Fruit fly (Drosophila melanogaster) whole organism, embryonic: ENCODE data around the gene CG13659.

Experiments
- CG10274 ChIP-seq: fragments of 200-800 bp; sonication (Bioruptor generic); optimal IDR thresholded peaks from 3 replicates; lab custom pipeline; 2017; ENCODE audit warnings: missing biosample characterization, mild to moderate bottlenecking, missing genetic modification characterization
- CG11398 ChIP-seq: fragments of 200-800 bp; sonication (Bioruptor generic); optimal IDR thresholded peaks from 2 replicates; lab custom pipeline; 2016; ENCODE audit warnings: missing biosample characterization, missing genetic modification characterization
- CG14441 ChIP-seq: fragments of 200-800 bp; sonication (Bioruptor generic); IDR thresholded peaks from 2 replicates; pipeline ENCODE4 v1.3.6; 2022; ENCODE audit warnings: missing biosample characterization, missing genetic modification characterization
- CG15514 ChIP-seq: fragments of 200-800 bp; sonication (Bioruptor generic); optimal IDR thresholded peaks from 3 replicates; lab custom pipeline; 2017; ENCODE audit warnings: missing biosample characterization, missing genetic modification characterization, mild to moderate bottlenecking, moderate library complexity, missing genetic modification reagents
- CG1602 ChIP-seq: fragments of 200-800 bp; sonication (Bioruptor generic); optimal IDR thresholded peaks from 3 replicates; lab custom pipeline; 2016; ENCODE audit warnings: missing biosample characterization, missing genetic modification characterization
- CG1603 ChIP-seq: fragments of 200-800 bp; sonication (Bioruptor generic); optimal IDR thresholded peaks from 2 replicates; lab custom pipeline; 2019; ENCODE audit warnings: missing biosample characterization, mild to moderate bottlenecking, missing genetic modification characterization, moderate library complexity
- CG30431 ChIP-seq: fragments of 200-800 bp; sonication (Bioruptor generic); optimal IDR thresholded peaks from 2 replicates; lab custom pipeline; 2017; ENCODE audit warnings: missing biosample characterization, missing genetic modification characterization
- CG31388 ChIP-seq: fragments of 200-800 bp; sonication (Bioruptor generic); optimal IDR thresholded peaks from 2 replicates; lab custom pipeline; 2016; ENCODE audit warnings: missing biosample characterization, missing genetic modification characterization
- CG4360 ChIP-seq: fragments of 200-800 bp; sonication (Bioruptor generic); IDR thresholded peaks from 2 replicates; pipeline ENCODE4 v1.3.6; 2022; ENCODE audit warnings: missing biosample characterization, missing genetic modification characterization
- CG4404 ChIP-seq: fragments of 200-800 bp; sonication (Bioruptor generic); IDR thresholded peaks from 2 replicates; pipeline ENCODE4 v1.3.6; 2022; ENCODE audit warnings: missing biosample characterization, missing genetic modification characterization
- CG4820 ChIP-seq: fragments of 200-800 bp; sonication (Bioruptor generic); optimal IDR thresholded peaks from 3 replicates; lab custom pipeline; 2016; ENCODE audit warnings: missing biosample characterization, missing genetic modification characterization
- CG5953 ChIP-seq: fragments of 200-800 bp; sonication (Bioruptor generic); IDR thresholded peaks from 2 replicates; pipeline ENCODE4 v1.3.6; 2022; ENCODE audit warnings: missing biosample characterization, missing genetic modification characterization
- CG6813 ChIP-seq: fragments of 200-800 bp; sonication (Bioruptor generic); optimal IDR thresholded peaks from 2 replicates; lab custom pipeline; 2017; ENCODE audit warnings: missing biosample characterization, missing genetic modification characterization, mild to moderate bottlenecking, moderate library complexity, missing genetic modification reagents
- CG7963 ChIP-seq: fragments of 200-800 bp; sonication (Bioruptor generic); IDR thresholded peaks from 3 replicates; pipeline ENCODE4 v1.3.6; 2022; ENCODE audit warnings: missing biosample characterization, missing genetic modification characterization; ENCODE audit not compliant: partially characterized antibody
- CG8359 ChIP-seq: fragments of 200-800 bp; sonication (Bioruptor generic); optimal IDR thresholded peaks from 2 replicates; lab custom pipeline; 2017; ENCODE audit warnings: missing biosample characterization, mild to moderate bottlenecking, missing genetic modification characterization, borderline replicate concordance
- CG8924 ChIP-seq: fragments of 200-800 bp; optimal IDR thresholded peaks from 3 replicates; lab custom pipeline; 2019; ENCODE audit warnings: missing biosample characterization, mild to moderate bottlenecking, missing genetic modification characterization, moderate library complexity
- Deaf1 ChIP-seq: fragments of 200-800 bp; optimal IDR thresholded peaks from 3 replicates; lab custom pipeline; 2019; ENCODE audit warnings: missing biosample characterization, mild to moderate bottlenecking, missing genetic modification characterization, moderate library complexity
- Dek ChIP-seq: fragments of 200-800 bp; sonication (Bioruptor generic); optimal IDR thresholded peaks from 3 replicates; lab custom pipeline; 2019; ENCODE audit warnings: missing biosample characterization, mild to moderate bottlenecking, missing genetic modification characterization, moderate library complexity
- ERR ChIP-seq: fragments of 200-800 bp; sonication (Bioruptor generic); optimal IDR thresholded peaks from 2 replicates; lab custom pipeline; 2016; ENCODE audit warnings: missing biosample characterization, missing genetic modification characterization
- HHEX ChIP-seq: fragments of 200-800 bp; sonication (Bioruptor generic); optimal IDR thresholded peaks from 3 replicates; lab custom pipeline; 2017; ENCODE audit warnings: missing biosample characterization, mild to moderate bottlenecking, missing genetic modification characterization, missing genetic modification reagents
- Mad ChIP-seq: fragments of 200-800 bp; sonication (Bioruptor generic); optimal IDR thresholded peaks from 2 replicates; lab custom pipeline; 2016; ENCODE audit warnings: missing biosample characterization, missing genetic modification characterization
- NK7.1 ChIP-seq: fragments of 200-800 bp; sonication (Bioruptor generic); optimal IDR thresholded peaks from 3 replicates; lab custom pipeline; 2016; ENCODE audit warnings: missing biosample characterization, missing genetic modification characterization
- Oli ChIP-seq: fragments of 200-800 bp; sonication (Bioruptor generic); optimal IDR thresholded peaks from 2 replicates; lab custom pipeline; 2018; ENCODE audit warnings: missing biosample characterization, mild to moderate bottlenecking, missing genetic modification characterization, moderate library complexity
- Opbp ChIP-seq: fragments of 200-800 bp; sonication (Bioruptor generic); IDR thresholded peaks from 3 replicates; pipeline ENCODE4 v1.3.6; 2022; ENCODE audit warnings: missing biosample characterization, missing genetic modification characterization; ENCODE audit not compliant: partially characterized antibody
- Sox100B ChIP-seq: fragments of 200-800 bp; sonication (Bioruptor generic); optimal IDR thresholded peaks from 3 replicates; lab custom pipeline; 2018; ENCODE audit warnings: missing biosample characterization, mild to moderate bottlenecking, missing genetic modification characterization
- Stat92E ChIP-seq, 3 experiments: fragments of >200 bp in 2 of 3; fragments of 200-800 bp in 1 of 3; sonication (Bioruptor generic) in 1 of 3; optimal IDR thresholded peaks; 2 replicates each; lab custom pipeline; 2017 to 2019; ENCODE audit warnings: missing biosample characterization in 3 of 3, missing genetic modification characterization in 3 of 3, mild to moderate bottlenecking in 1 of 3, moderate library complexity in 1 of 3
- Usf ChIP-seq: fragments of 200-800 bp; sonication (Bioruptor generic); optimal IDR thresholded peaks from 2 replicates; lab custom pipeline; 2017; ENCODE audit warnings: missing genotype, missing biosample characterization, missing genetic modification characterization
- Xbp1 ChIP-seq: fragments of 200-800 bp; sonication (Bioruptor generic); optimal IDR thresholded peaks from 3 replicates; lab custom pipeline; 2016; ENCODE audit warnings: missing biosample characterization, mild to moderate bottlenecking, missing genetic modification characterization
- YL-1 ChIP-seq: fragments of 200-800 bp; sonication (Bioruptor generic); optimal IDR thresholded peaks from 3 replicates; lab custom pipeline; 2017; ENCODE audit warnings: missing biosample characterization, mild to moderate bottlenecking, missing genetic modification characterization
- cato ChIP-seq: fragments of 200-800 bp; sonication (Bioruptor generic); optimal IDR thresholded peaks from 2 replicates; lab custom pipeline; 2016; ENCODE audit warnings: missing biosample characterization, missing genetic modification characterization, borderline replicate concordance
- chm ChIP-seq: fragments of 200-800 bp; sonication (Bioruptor generic); IDR thresholded peaks from 2 replicates; pipeline ENCODE4 v1.3.6; 2022; ENCODE audit warnings: missing biosample characterization, missing genetic modification characterization
- crp ChIP-seq, 2 experiments: fragments of 200-800 bp; sonication (Bioruptor generic); optimal IDR thresholded peaks; 2 replicates in 1 of 2; 3 replicates in 1 of 2; lab custom pipeline; 2017; ENCODE audit warnings: missing biosample characterization in 2 of 2, missing genetic modification characterization in 2 of 2, mild to moderate bottlenecking in 1 of 2, moderate library complexity in 1 of 2
- ewg ChIP-seq: fragments of 200-800 bp; sonication (Bioruptor generic); optimal IDR thresholded peaks from 3 replicates; lab custom pipeline; 2017; ENCODE audit warnings: mild to moderate bottlenecking, missing biosample characterization, missing genetic modification reagents, missing genetic modification characterization
- grau ChIP-seq: fragments of 200-800 bp; optimal IDR thresholded peaks from 3 replicates; lab custom pipeline; 2019; ENCODE audit warnings: missing biosample characterization, mild to moderate bottlenecking, missing genetic modification characterization, moderate library complexity
- her ChIP-seq: fragments of 200-800 bp; sonication (Bioruptor generic); optimal IDR thresholded peaks from 2 replicates; lab custom pipeline; 2016; ENCODE audit warnings: missing biosample characterization, missing genetic modification characterization
- jumu ChIP-seq: fragments of 200-800 bp; sonication (Bioruptor generic); optimal IDR thresholded peaks from 3 replicates; lab custom pipeline; 2016; ENCODE audit warnings: missing biosample characterization, missing genetic modification characterization
- klu ChIP-seq: fragments of 200-800 bp; sonication (Bioruptor generic); IDR thresholded peaks from 2 replicates; pipeline ENCODE4 v1.3.6; 2022; ENCODE audit warnings: missing biosample characterization, missing genetic modification characterization
- mirr ChIP-seq: fragments of 200-800 bp; sonication (Bioruptor generic); optimal IDR thresholded peaks from 3 replicates; lab custom pipeline; 2018; ENCODE audit warnings: missing biosample characterization, mild to moderate bottlenecking, missing genetic modification characterization
- nau ChIP-seq: fragments of 200-800 bp; sonication (Bioruptor generic); optimal IDR thresholded peaks from 3 replicates; lab custom pipeline; 2017; ENCODE audit warnings: missing biosample characterization, mild to moderate bottlenecking, missing genetic modification characterization, missing genetic modification reagents
- nerfin-1 ChIP-seq: fragments of 200-800 bp; sonication (Bioruptor generic); optimal IDR thresholded peaks from 3 replicates; lab custom pipeline; 2019; ENCODE audit warnings: missing biosample characterization, mild to moderate bottlenecking, missing genetic modification characterization, moderate library complexity
- nmo ChIP-seq: fragments of 200-800 bp; sonication (Bioruptor generic); optimal IDR thresholded peaks from 2 replicates; lab custom pipeline; 2018; ENCODE audit warnings: missing biosample characterization, mild to moderate bottlenecking, missing genetic modification characterization, moderate library complexity
- pzg ChIP-seq: fragments of 200-800 bp; sonication (Bioruptor generic); optimal IDR thresholded peaks from 3 replicates; lab custom pipeline; 2018; ENCODE audit warnings: missing biosample characterization, mild to moderate bottlenecking, missing genetic modification characterization, moderate library complexity
- row ChIP-seq: fragments of 200-800 bp; sonication (Bioruptor generic); IDR thresholded peaks from 3 replicates; pipeline ENCODE4 v1.3.6; 2022; ENCODE audit warnings: missing biosample characterization, missing genetic modification characterization
- sens-2 ChIP-seq: fragments of 200-800 bp; sonication (Bioruptor generic); IDR thresholded peaks from 2 replicates; pipeline ENCODE4 v1.3.6; 2022; ENCODE audit warnings: missing biosample characterization, missing genetic modification characterization
- toy ChIP-seq: fragments of 200-800 bp; sonication (Bioruptor generic); IDR thresholded peaks from 2 replicates; pipeline ENCODE4 v1.3.6; 2022; ENCODE audit warnings: missing biosample characterization, missing genetic modification characterization
- trh ChIP-seq: fragments of 200-800 bp; sonication (Bioruptor generic); optimal IDR thresholded peaks from 2 replicates; lab custom pipeline; 2016; ENCODE audit warnings: missing biosample characterization, missing genetic modification characterization
- usp ChIP-seq: fragments of >200 bp; optimal IDR thresholded peaks from 2 replicates; lab custom pipeline; 2017; ENCODE audit warnings: missing biosample characterization, missing genetic modification characterization
- vnd ChIP-seq: fragments of 200-800 bp; sonication (Bioruptor generic); IDR thresholded peaks from 3 replicates; pipeline ENCODE4 v1.3.6; 2022; ENCODE audit warnings: missing biosample characterization, missing genetic modification characterization; ENCODE audit not compliant: partially characterized antibody
- wor ChIP-seq: fragments of 200-800 bp; sonication (Bioruptor generic); IDR thresholded peaks from 2 replicates; pipeline ENCODE4 v1.3.6; 2022; ENCODE audit warnings: missing biosample characterization, missing genetic modification characterization
- zf30C ChIP-seq: fragments of 200-800 bp; sonication (Bioruptor generic); optimal IDR thresholded peaks from 3 replicates; lab custom pipeline; 2018; ENCODE audit warnings: missing biosample characterization, mild to moderate bottlenecking, missing genetic modification characterization

The CG13659 gene

dm6 chr3R:25265589-25266201 is 35.0 kb upstream of the CG13659 start, which contains the start of the genes GlnRS and RIOK2 (continued):
- no peak for TF ChIP-seq cato (GFP tag; lab: Kevin White, UChicago)
- peak in 1 of 2 experiments; percentile 63 for TF ChIP-seq crp (GFP tag; optimal IDR thresholded peaks at IDR 0.05; lab: Kevin White, UChicago)
- peak; percentile 74 for TF ChIP-seq row (GFP tag; lab: Robert Waterston, UW)
- peak; percentile 20 for TF ChIP-seq Xbp1
- TF ChIP-seq mirr = peak; percentile 6
- TF ChIP-seq nmo (GFP tag; lab: Kevin White, UChicago) = peak; percentile 71
- TF ChIP-seq CG30431 (GFP tag; lab: Kevin White, UChicago) = no peak
- no peak for TF ChIP-seq CG10274 (GFP tag; lab: Kevin White, UChicago)
- no peak for TF ChIP-seq zf30C (GFP tag; lab: Kevin White, UChicago)
- TF ChIP-seq CG5953 (GFP tag; lab: Robert Waterston, UW) = no peak
- peak; percentile 97 for TF ChIP-seq Opbp
- no peak for TF ChIP-seq toy (GFP tag; lab: Robert Waterston, UW)
- peak; percentile 98 for TF ChIP-seq pzg
- no peak for TF ChIP-seq CG8359
- TF ChIP-seq CG31388 (GFP tag; lab: Kevin White, UChicago) = no peak
- TF ChIP-seq Mad (GFP tag; lab: Kevin White, UChicago) = no peak
- peak; percentile 35 for TF ChIP-seq ERR (GFP tag; lab: Kevin White, UChicago)
- peak; percentile 92 for TF ChIP-seq vnd
- TF ChIP-seq wor = no peak
- no peak for TF ChIP-seq CG4404 (GFP tag; lab: Robert Waterston, UW)
- no peak for TF ChIP-seq Usf (GFP tag; lab: Kevin White, UChicago)
- TF ChIP-seq Dek (tag; lab: Kevin White, UChicago) = no peak
- TF ChIP-seq sens-2 (GFP tag; lab: Robert Waterston, UW) = no peak
- TF ChIP-seq Oli (tag; lab: Kevin White, UChicago) = no peak
- TF ChIP-seq grau = no peak
- TF ChIP-seq jumu (GFP tag; lab: Kevin White, UChicago) = no peak
- TF ChIP-seq ewg (GFP tag; lab: Kevin White, UChicago) = no peak
- no peak for TF ChIP-seq nau
- peak; percentile 83 for TF ChIP-seq CG15514 (GFP tag; lab: Kevin White, UChicago)
- TF ChIP-seq HHEX (GFP tag; lab: Kevin White, UChicago) = no peak
- no peak for TF ChIP-seq CG4360 (GFP tag; lab: Robert Waterston, UW)
- TF ChIP-seq CG14441 (GFP tag; lab: Robert Waterston, UW) = no peak
- TF ChIP-seq Stat92E (GFP tag; optimal IDR thresholded peaks at IDR 0.05; lab: Kevin White, UChicago) = peak in 1 of 3 experiments; percentile 12
- peak; percentile 98 for TF ChIP-seq YL-1 (GFP tag; lab: Kevin White, UChicago)
- no peak for TF ChIP-seq her
- TF ChIP-seq NK7.1 (GFP tag; lab: Kevin White, UChicago) = no peak
- TF ChIP-seq CG1603 (tag; lab: Kevin White, UChicago) = peak; percentile 94
- TF ChIP-seq trh (GFP tag; lab: Kevin White, UChicago) = no peak
- no peak for TF ChIP-seq CG8924
- TF ChIP-seq CG7963 (GFP tag; lab: Robert Waterston, UW) = peak; percentile 93
- TF ChIP-seq klu (GFP tag; lab: Robert Waterston, UW) = no peak
- TF ChIP-seq CG6813 (GFP tag; lab: Kevin White, UChicago) = no peak
- no peak for TF ChIP-seq CG1602
- no peak for TF ChIP-seq CG11398 (GFP tag; lab: Kevin White, UChicago)
- no peak for TF ChIP-seq chm (GFP tag; lab: Robert Waterston, UW)
- no peak for TF ChIP-seq usp (GFP tag; lab: Kevin White, UChicago)
- no peak for TF ChIP-seq Deaf1 (tag; lab: Kevin White, UChicago)
- TF ChIP-seq nerfin-1 (tag; lab: Kevin White, UChicago) = no peak
- no peak for TF ChIP-seq CG4820 (GFP tag; lab: Kevin White, UChicago)
- TF ChIP-seq Sox100B (GFP tag; lab: Kevin White, UChicago) = no peak
